Fruit fly (Drosophila melanogaster): ENCODE data around the gene asl.

- no peak for TF ChIP-seq fkh (GFP tag; optimal IDR thresholded peaks at IDR 0.05)
- no peak for TF ChIP-seq CG6854 (GFP tag; optimal IDR thresholded peaks at IDR 0.05)
- TF ChIP-seq Met (GFP tag; optimal IDR thresholded peaks at IDR 0.05) = no peak
- TF ChIP-seq CG7368 (GFP tag; optimal IDR thresholded peaks at IDR 0.05) = no peak
- TF ChIP-seq Eip78C (GFP tag) = no peak
- TF ChIP-seq CG34406 (GFP tag; optimal IDR thresholded peaks at IDR 0.05) = no peak
These were observed 5.4 kb upstream of the asl start for dm6 chr3R:5611733-5612132.
